Fruit fly (Drosophila melanogaster) whole organism, prepupa: ENCODE measurements around the gene kek6.

Source experiments
- Blimp-1 ChIP-seq: fragments of 200-800 bp; sonication (Bioruptor generic); optimal IDR thresholded peaks from 3 replicates; lab custom pipeline; 2017; ENCODE audit warnings: missing biosample characterization, missing genetic modification characterization, mild to moderate bottlenecking, moderate library complexity, missing genetic modification reagents
- CG10669 ChIP-seq: fragments of 200-800 bp; sonication (Bioruptor generic); optimal IDR thresholded peaks from 3 replicates; lab custom pipeline; 2018; ENCODE audit warnings: missing biosample characterization, mild to moderate bottlenecking, missing genetic modification characterization, moderate library complexity
- CG11294 ChIP-seq: fragments of 200-800 bp; sonication (Bioruptor generic); IDR thresholded peaks from 2 replicates; pipeline ENCODE4 v1.3.6; 2022; ENCODE audit warnings: missing biosample characterization, missing genetic modification characterization
- CG15336 ChIP-seq: fragments of 200-800 bp; sonication (Bioruptor generic); IDR thresholded peaks from 2 replicates; pipeline ENCODE4 v1.3.6; 2022; ENCODE audit warnings: missing biosample characterization, missing genetic modification characterization
- CG3032 ChIP-seq: fragments of 200-800 bp; optimal IDR thresholded peaks from 2 replicates; lab custom pipeline; 2019; ENCODE audit warnings: missing biosample characterization, mild to moderate bottlenecking, missing genetic modification characterization, moderate library complexity
- CG31627 ChIP-seq: fragments of 200-800 bp; sonication (Bioruptor generic); optimal IDR thresholded peaks from 3 replicates; lab custom pipeline; 2016; ENCODE audit warnings: missing biosample characterization, missing genetic modification characterization
- CG32006 ChIP-seq: fragments of 200-800 bp; sonication (Bioruptor generic); optimal IDR thresholded peaks from 3 replicates; lab custom pipeline; 2017; ENCODE audit warnings: missing biosample characterization, mild to moderate bottlenecking, missing genetic modification characterization
- CG34406 ChIP-seq: fragments of 200-800 bp; sonication (Bioruptor generic); optimal IDR thresholded peaks from 3 replicates; lab custom pipeline; 2016; ENCODE audit warnings: missing biosample characterization, missing genetic modification characterization
- CG3919 ChIP-seq: fragments of 200-800 bp; sonication (Bioruptor generic); optimal IDR thresholded peaks from 3 replicates; lab custom pipeline; 2016; ENCODE audit warnings: missing biosample characterization, missing genetic modification characterization
- CG6276 ChIP-seq: fragments of 200-800 bp; sonication (Bioruptor generic); optimal IDR thresholded peaks from 2 replicates; lab custom pipeline; 2017; ENCODE audit warnings: missing biosample characterization, mild to moderate bottlenecking, missing genetic modification characterization
- CG6808 ChIP-seq: fragments of 200-800 bp; sonication (Bioruptor generic); optimal IDR thresholded peaks from 3 replicates; lab custom pipeline; 2017; ENCODE audit warnings: missing biosample characterization, missing genetic modification characterization, mild to moderate bottlenecking, moderate library complexity, missing genetic modification reagents
- CG6854 ChIP-seq: fragments of 200-800 bp; sonication (Bioruptor generic); optimal IDR thresholded peaks from 2 replicates; lab custom pipeline; 2017; ENCODE audit warnings: missing biosample characterization, mild to moderate bottlenecking, missing genetic modification characterization
- CG7368 ChIP-seq: fragments of 200-800 bp; sonication (Bioruptor generic); optimal IDR thresholded peaks from 3 replicates; lab custom pipeline; 2016; ENCODE audit warnings: missing biosample characterization, missing genetic modification characterization
- CG8119 ChIP-seq: fragments of 200-800 bp; sonication (Bioruptor generic); IDR thresholded peaks from 3 replicates; pipeline ENCODE4 v1.3.6; 2022; ENCODE audit warnings: missing biosample characterization, missing genetic modification characterization
- CG8319 ChIP-seq: fragments of 200-800 bp; sonication (Bioruptor generic); optimal IDR thresholded peaks from 3 replicates; lab custom pipeline; 2016; ENCODE audit warnings: missing biosample characterization, missing genetic modification characterization
- CG8632 ChIP-seq: fragments of 200-800 bp; sonication (Bioruptor generic); optimal IDR thresholded peaks from 3 replicates; lab custom pipeline; 2016; ENCODE audit warnings: missing biosample characterization, missing genetic modification characterization
- CG9139 ChIP-seq: fragments of 200-800 bp; sonication (Bioruptor generic); optimal IDR thresholded peaks from 3 replicates; lab custom pipeline; 2017; ENCODE audit warnings: missing biosample characterization, mild to moderate bottlenecking, missing genetic modification characterization
- Eip78C ChIP-seq: fragments of 200-800 bp; sonication (Bioruptor generic); peaks from one replicate; lab custom pipeline; 2016; ENCODE audit warnings: missing biosample characterization, missing genetic modification characterization
- Eip93F ChIP-seq: fragments of 200-800 bp; sonication (Bioruptor generic); optimal IDR thresholded peaks from 2 replicates; lab custom pipeline; 2016; ENCODE audit warnings: missing biosample characterization, mild to moderate bottlenecking, missing genetic modification characterization
- Ets96B ChIP-seq: fragments of 200-800 bp; optimal IDR thresholded peaks from 2 replicates; lab custom pipeline; 2019; ENCODE audit warnings: missing biosample characterization, mild to moderate bottlenecking, missing genetic modification characterization, moderate library complexity
- Hr39 ChIP-seq: fragments of 200-800 bp; sonication (Bioruptor generic); optimal IDR thresholded peaks from 2 replicates; lab custom pipeline; 2016; ENCODE audit warnings: missing biosample characterization, missing genetic modification characterization
- Lpt ChIP-seq: fragments of 200-800 bp; sonication (Bioruptor generic); optimal IDR thresholded peaks from 3 replicates; lab custom pipeline; 2016; ENCODE audit warnings: missing biosample characterization, missing genetic modification characterization
- OdsH ChIP-seq: fragments of 200-800 bp; sonication (Bioruptor generic); optimal IDR thresholded peaks from 3 replicates; lab custom pipeline; 2016; ENCODE audit warnings: missing biosample characterization, missing genetic modification characterization
- Sox14 ChIP-seq: fragments of 200-800 bp; sonication (Bioruptor generic); optimal IDR thresholded peaks from 3 replicates; lab custom pipeline; 2016; ENCODE audit warnings: missing biosample characterization, missing genetic modification characterization
- achi ChIP-seq: fragments of 200-800 bp; sonication (Bioruptor generic); optimal IDR thresholded peaks from 3 replicates; lab custom pipeline; 2016; ENCODE audit warnings: missing biosample characterization, missing genetic modification characterization
- acj6 ChIP-seq: fragments of 200-800 bp; sonication (Bioruptor generic); optimal IDR thresholded peaks from 3 replicates; lab custom pipeline; 2016; ENCODE audit warnings: missing biosample characterization, missing genetic modification characterization
- dsx ChIP-seq: fragments of 200-800 bp; optimal IDR thresholded peaks from 3 replicates; lab custom pipeline; 2019; ENCODE audit warnings: missing biosample characterization, mild to moderate bottlenecking, missing genetic modification characterization, moderate library complexity; ENCODE audit not compliant: poor library complexity, severe bottlenecking
- eg ChIP-seq: fragments of 200-800 bp; sonication (Bioruptor generic); IDR thresholded peaks from 3 replicates; pipeline ENCODE4 v1.3.6; 2022; ENCODE audit warnings: missing biosample characterization, missing genetic modification characterization
- esn ChIP-seq: fragments of 200-800 bp; sonication (Bioruptor generic); optimal IDR thresholded peaks from 2 replicates; lab custom pipeline; 2016; ENCODE audit warnings: missing biosample characterization, mild to moderate bottlenecking, missing genetic modification characterization, moderate library complexity
- fd85E ChIP-seq: fragments of 200-800 bp; sonication (Bioruptor generic); optimal IDR thresholded peaks from 3 replicates; lab custom pipeline; 2016; ENCODE audit warnings: missing biosample characterization, missing genetic modification characterization
- fkh ChIP-seq: fragments of 200-800 bp; sonication (Bioruptor generic); optimal IDR thresholded peaks from 3 replicates; lab custom pipeline; 2017; ENCODE audit warnings: missing biosample characterization, mild to moderate bottlenecking, missing genetic modification characterization, moderate library complexity
- lz ChIP-seq: fragments of 200-800 bp; sonication (Bioruptor generic); optimal IDR thresholded peaks from 3 replicates; lab custom pipeline; 2016; ENCODE audit warnings: missing biosample characterization, missing genetic modification characterization
- net ChIP-seq: fragments of 200-800 bp; sonication (Bioruptor generic); optimal IDR thresholded peaks from 3 replicates; lab custom pipeline; 2016; ENCODE audit warnings: missing biosample characterization, missing genetic modification characterization
- spab ChIP-seq: fragments of 200-800 bp; sonication (Bioruptor generic); optimal IDR thresholded peaks from 2 replicates; lab custom pipeline; 2017; ENCODE audit warnings: missing biosample characterization, mild to moderate bottlenecking, missing genetic modification characterization, missing genetic modification reagents
- ss ChIP-seq, 2 experiments: fragments of 200-800 bp; sonication (Bioruptor generic); optimal IDR thresholded peaks; 2 replicates in 1 of 2; 3 replicates in 1 of 2; lab custom pipeline; 2017 to 2018; ENCODE audit warnings: mild to moderate bottlenecking in 2 of 2, missing biosample characterization in 2 of 2, missing genetic modification characterization in 2 of 2, moderate library complexity in 1 of 2
- svp ChIP-seq: fragments of 200-800 bp; sonication (Bioruptor generic); peaks from one replicate; lab custom pipeline; 2016; ENCODE audit warnings: missing biosample characterization, missing genetic modification characterization
- topi ChIP-seq: fragments of 200-800 bp; sonication (Bioruptor generic); optimal IDR thresholded peaks from 3 replicates; lab custom pipeline; 2016; ENCODE audit warnings: missing biosample characterization, missing genetic modification characterization
- vri ChIP-seq: fragments of 200-800 bp; sonication (Bioruptor generic); optimal IDR thresholded peaks from 3 replicates; lab custom pipeline; 2016; ENCODE audit warnings: missing biosample characterization, mild to moderate bottlenecking, missing genetic modification characterization

The kek6 gene

dm6 chr3R:31608030-31608429, 13.9 kb upstream of the kek6 start:
- TF ChIP-seq CG15336, result no peak
- TF ChIP-seq fkh (GFP tag; lab: Kevin White, UChicago), result peak; percentile 57
- TF ChIP-seq svp (GFP tag; lab: Kevin White, UChicago), result peak; percentile 57

dm6 chr3R:31608438-31609188, 13.3 kb upstream of the kek6 start:
- TF ChIP-seq esn (GFP tag; lab: Kevin White, UChicago) (no peak), CG34406 (GFP tag; lab: Kevin White, UChicago) (no peak), topi (GFP tag; lab: Kevin White, UChicago) (no peak), CG8632 (GFP tag; lab: Kevin White, UChicago) (no peak), fkh (GFP tag; lab: Kevin White, UChicago) (peak; percentile 91), CG11294 (GFP tag; lab: Robert Waterston, UW) (no peak), CG8119 (GFP tag; lab: Robert Waterston, UW) (no peak), CG10669 (GFP tag; lab: Kevin White, UChicago) (no peak), vri (GFP tag; lab: Kevin White, UChicago) (peak; percentile 87), CG8319 (GFP tag; lab: Kevin White, UChicago) (no peak), CG6808 (GFP tag; lab: Kevin White, UChicago) (peak; percentile 25), acj6 (GFP tag; lab: Kevin White, UChicago) (no peak), Ets96B (tag; lab: Kevin White, UChicago) (no peak), CG6854 (GFP tag; lab: Kevin White, UChicago) (no peak), CG15336 (no peak), achi (GFP tag; lab: Kevin White, UChicago) (no peak), fd85E (GFP tag; lab: Kevin White, UChicago) (no peak), CG3919 (GFP tag; lab: Kevin White, UChicago) (no peak), Blimp-1 (GFP tag; lab: Kevin White, UChicago) (no peak), CG32006 (GFP tag; lab: Kevin White, UChicago) (peak; percentile 3), dsx (peak; percentile 47), Sox14 (GFP tag; lab: Kevin White, UChicago) (peak; percentile 95), CG6276 (peak; percentile 98), net (GFP tag; lab: Kevin White, UChicago) (peak; percentile 14), CG9139 (GFP tag; lab: Kevin White, UChicago) (peak; percentile 55), lz (GFP tag; lab: Kevin White, UChicago) (no peak), eg (GFP tag; lab: Robert Waterston, UW) (no peak), Hr39 (GFP tag; lab: Kevin White, UChicago) (no peak), svp (GFP tag; lab: Kevin White, UChicago) (peak; percentile 72), OdsH (no peak), CG7368 (GFP tag; lab: Kevin White, UChicago) (no peak), CG3032 (tag; lab: Kevin White, UChicago) (no peak), Eip93F (peak; percentile 56), ss (GFP tag; optimal IDR thresholded peaks at IDR 0.05; lab: Kevin White, UChicago) (peak; percentile 39 to 48), spab (GFP tag; lab: Kevin White, UChicago) (no peak), Eip78C (GFP tag; lab: Kevin White, UChicago) (peak; percentile 72), Lpt (peak; percentile 44), CG31627 (GFP tag; lab: Kevin White, UChicago) (no peak)
